Fruit fly (Drosophila melanogaster) whole organism: ENCODE data around the gene Cp7Fa.
A peak's percentile ranks its signal among the peaks of the same experiment; 100 is the strongest.

Source experiments
- CG8478 ChIP-seq: fragments of >200 bp; optimal IDR thresholded peaks from 2 replicates; lab custom pipeline; 2018; ENCODE audit warnings: inconsistent platforms
- Dll ChIP-seq: fragments of >200 bp; optimal IDR thresholded peaks from 2 replicates; lab custom pipeline; 2017
- EcR ChIP-seq, 2 experiments: fragments of >200 bp; optimal IDR thresholded peaks; 2 replicates each; lab custom pipeline; 2017; ENCODE audit warnings: missing biosample characterization in 2 of 2, missing genetic modification characterization in 2 of 2, missing genetic modification reagents in 2 of 2
- pan ChIP-seq: fragments of >200 bp; optimal IDR thresholded peaks from 2 replicates; lab custom pipeline; 2017
- psq ChIP-seq: fragments of >200 bp; optimal IDR thresholded peaks from 2 replicates; lab custom pipeline; 2017
- usp ChIP-seq: fragments of >200 bp; optimal IDR thresholded peaks from 2 replicates; lab custom pipeline; 2017; ENCODE audit warnings: missing biosample characterization, missing genetic modification characterization, mixed read lengths

Gene Cp7Fa

dm6 chrX:8470588-8470987, at the start of gene Cp7Fa:
Gene Cp7Fa (plus strand): TSS chrX:8470888.
- TF ChIP-seq pan (lab: Kevin White, UChicago) (no peak), CG8478 (no peak), Dll (lab: Kevin White, UChicago) (no peak), EcR (GFP tag; optimal IDR thresholded peaks at IDR 0.05; lab: Kevin White, UChicago) (no peak), usp (no peak), psq (lab: Kevin White, UChicago) (no peak)

dm6 chrX:8421449-8421795, 49.3 kb upstream of the Cp7Fa start:
- TF ChIP-seq EcR (GFP tag; optimal IDR thresholded peaks at IDR 0.05; lab: Kevin White, UChicago) (no peak), usp (no peak), Dll (lab: Kevin White, UChicago) (no peak), CG8478 (no peak), psq (lab: Kevin White, UChicago) (no peak), pan (lab: Kevin White, UChicago) (no peak)

dm6 chrX:8422643-8423042, 48.0 kb upstream of the Cp7Fa start:
- TF ChIP-seq usp: no peak
- no peak for TF ChIP-seq EcR (GFP tag; optimal IDR thresholded peaks at IDR 0.05; lab: Kevin White, UChicago)
- no peak for TF ChIP-seq psq (lab: Kevin White, UChicago)
- TF ChIP-seq CG8478: no peak
- TF ChIP-seq pan (lab: Kevin White, UChicago): no peak
- TF ChIP-seq Dll (lab: Kevin White, UChicago): no peak

- TF ChIP-seq CG8478 (no peak), usp (no peak)
These were observed 37.0 kb upstream of the Cp7Fa start, which contains the start of gene CG32712 for dm6 chrX:8433709-8434108. Gene CG32712 (minus strand): TSS chrX:8433809.

dm6 chrX:8436656-8437284, 33.9 kb upstream of the Cp7Fa start, which contains the start of gene CG1440:
Gene CG1440 (plus strand): TSS chrX:8437057.
- TF ChIP-seq Dll (lab: Kevin White, UChicago) (no peak), pan (lab: Kevin White, UChicago) (peak; percentile 39)

- TF ChIP-seq usp (no peak), psq (lab: Kevin White, UChicago) (no peak), Dll (lab: Kevin White, UChicago) (no peak)
These were observed 33.2 kb upstream of the Cp7Fa start, which contains the start of gene Miga for dm6 chrX:8437285-8438110. Gene Miga (minus strand): TSS chrX:8437820.

dm6 chrX:8442161-8442560, 28.5 kb upstream of the Cp7Fa start, which contains the start of gene CG12123:
Gene CG12123 (minus strand): TSS chrX:8442348.
- TF ChIP-seq usp (no peak), EcR (GFP tag; optimal IDR thresholded peaks at IDR 0.05; lab: Kevin White, UChicago) (no peak), pan (lab: Kevin White, UChicago) (no peak), psq (lab: Kevin White, UChicago) (no peak), Dll (lab: Kevin White, UChicago) (no peak)

dm6 chrX:8442912-8443311, 27.8 kb upstream of the Cp7Fa start:
- no peak for TF ChIP-seq pan (lab: Kevin White, UChicago)
- no peak for TF ChIP-seq EcR (GFP tag; optimal IDR thresholded peaks at IDR 0.05; lab: Kevin White, UChicago)
- no peak for TF ChIP-seq psq (lab: Kevin White, UChicago)
- TF ChIP-seq Dll (lab: Kevin White, UChicago): no peak
- no peak for TF ChIP-seq usp
- TF ChIP-seq CG8478: no peak

- TF ChIP-seq pan (lab: Kevin White, UChicago): no peak
- no peak for TF ChIP-seq psq (lab: Kevin White, UChicago)
- no peak for TF ChIP-seq Dll (lab: Kevin White, UChicago)
- no peak for TF ChIP-seq usp
- no peak for TF ChIP-seq EcR (GFP tag; optimal IDR thresholded peaks at IDR 0.05; lab: Kevin White, UChicago)
- TF ChIP-seq CG8478: no peak
These were observed 26.4 kb upstream of the Cp7Fa start for dm6 chrX:8444279-8444678.

dm6 chrX:8444883-8445572, 25.7 kb upstream of the Cp7Fa start:
- TF ChIP-seq psq (lab: Kevin White, UChicago) (no peak), CG8478 (no peak), usp (no peak), EcR (GFP tag; optimal IDR thresholded peaks at IDR 0.05; lab: Kevin White, UChicago) (no peak), Dll (lab: Kevin White, UChicago) (no peak), pan (lab: Kevin White, UChicago) (no peak)

dm6 chrX:8447166-8447565, 23.5 kb upstream of the Cp7Fa start:
- TF ChIP-seq EcR (GFP tag; optimal IDR thresholded peaks at IDR 0.05; lab: Kevin White, UChicago) (no peak), Dll (lab: Kevin White, UChicago) (no peak), psq (lab: Kevin White, UChicago) (no peak), usp (no peak), pan (lab: Kevin White, UChicago) (no peak), CG8478 (no peak)

dm6 chrX:8448171-8448570, 22.5 kb upstream of the Cp7Fa start:
- TF ChIP-seq psq (lab: Kevin White, UChicago) (no peak), usp (no peak), pan (lab: Kevin White, UChicago) (no peak), CG8478 (no peak), Dll (lab: Kevin White, UChicago) (no peak), EcR (GFP tag; optimal IDR thresholded peaks at IDR 0.05; lab: Kevin White, UChicago) (no peak)
